Fruit fly (Drosophila melanogaster) S2 (cell line): ENCODE data around the gene NHP2.

Source experiments
- CG8478 ChIP-seq: fragments of >200 bp; optimal IDR thresholded peaks from 2 replicates; lab custom pipeline; 2018
- CTCF ChIP-seq, 2 experiments: fragments of >200 bp; optimal IDR thresholded peaks; 2 replicates each; lab custom pipeline; 2018

dm6 chr3L:14785492-14785916 lies 16.5 kb downstream of the NHP2 start:
- no peak for TF ChIP-seq CG8478 (lab: Kevin White, UChicago)
- no peak for TF ChIP-seq CTCF (optimal IDR thresholded peaks at IDR 0.05; lab: Kevin White, UChicago)
